Worm (Caenorhabditis elegans) whole organism, late embryonic: Measurements from ENCODE around the gene F23B12.7.

Experiments used
- C08G9.2 ChIP-seq: sonication (generic microtip); optimal IDR thresholded peaks from 2 replicates; lab custom pipeline; 2016; ENCODE audit warnings: mild to moderate bottlenecking, missing genetic modification characterization, moderate library complexity, missing compliant biosample characterization
- C38D4.7 ChIP-seq: fragments of 200-800 bp; sonication (Bioruptor generic); optimal IDR thresholded peaks from 2 replicates; lab custom pipeline; 2018; ENCODE audit warnings: mild to moderate bottlenecking, missing genetic modification characterization, moderate library complexity, missing compliant biosample characterization
- F13H6.1 ChIP-seq: sonication (generic microtip); optimal IDR thresholded peaks from 2 replicates; lab custom pipeline; 2016; ENCODE audit warnings: missing genetic modification characterization, missing compliant biosample characterization
- K02D7.2 ChIP-seq: sonication (generic microtip); optimal IDR thresholded peaks from 2 replicates; lab custom pipeline; 2017; ENCODE audit warnings: mild to moderate bottlenecking, missing genetic modification characterization, missing compliant biosample characterization
- ceh-18 ChIP-seq: sonication (generic microtip); optimal IDR thresholded peaks from 2 replicates; lab custom pipeline; 2016; ENCODE audit warnings: missing genetic modification characterization, missing compliant biosample characterization
- ceh-19 ChIP-seq: fragments of 200-800 bp; sonication (Bioruptor generic); optimal IDR thresholded peaks from 2 replicates; lab custom pipeline; 2018; ENCODE audit warnings: mild to moderate bottlenecking, missing genetic modification characterization, missing compliant biosample characterization
- ceh-30 ChIP-seq: fragments of 150-350 bp; optimal IDR thresholded peaks from 2 replicates; lab custom pipeline; 2014; ENCODE audit warnings: missing biosample characterization, missing genetic modification characterization
- ceh-31 ChIP-seq: sonication (generic microtip); optimal IDR thresholded peaks from 2 replicates; lab custom pipeline; 2016; ENCODE audit warnings: missing genetic modification characterization, missing compliant biosample characterization
- che-1 ChIP-seq: sonication (generic microtip); optimal IDR thresholded peaks from 2 replicates; lab custom pipeline; 2016; ENCODE audit warnings: mild to moderate bottlenecking, missing genetic modification characterization, missing compliant biosample characterization
- elt-4 ChIP-seq: sonication (generic microtip); optimal IDR thresholded peaks from 2 replicates; lab custom pipeline; 2016; ENCODE audit warnings: missing genetic modification characterization, missing compliant biosample characterization
- fax-1 ChIP-seq: sonication (generic microtip); optimal IDR thresholded peaks from 2 replicates; lab custom pipeline; 2016; ENCODE audit warnings: missing genotype, missing genetic modification characterization, missing compliant biosample characterization
- gmeb-2 ChIP-seq: sonication (generic microtip); optimal IDR thresholded peaks from 2 replicates; lab custom pipeline; 2016; ENCODE audit warnings: missing genetic modification characterization, inconsistent platforms, missing compliant biosample characterization
- hlh-13 ChIP-seq: fragments of 200-800 bp; sonication (Bioruptor generic); optimal IDR thresholded peaks from 2 replicates; lab custom pipeline; 2018; ENCODE audit warnings: mild to moderate bottlenecking, missing genetic modification characterization, missing compliant biosample characterization
- hlh-15 ChIP-seq: sonication (generic microtip); optimal IDR thresholded peaks from 2 replicates; lab custom pipeline; 2016; ENCODE audit warnings: missing genetic modification characterization, missing compliant biosample characterization
- hlh-30 ChIP-seq: sonication (generic microtip); optimal IDR thresholded peaks from 2 replicates; lab custom pipeline; 2017; ENCODE audit warnings: antibody characterized with exemption, missing genetic modification characterization, missing compliant biosample characterization; ENCODE audit not compliant: insufficient read depth
- hlh-6 ChIP-seq: sonication (generic microtip); optimal IDR thresholded peaks from 2 replicates; lab custom pipeline; 2016; ENCODE audit warnings: missing genotype, missing genetic modification characterization, missing compliant biosample characterization
- hlh-8 ChIP-seq: sonication (generic microtip); optimal IDR thresholded peaks from 2 replicates; lab custom pipeline; 2016; ENCODE audit warnings: missing genotype, missing genetic modification characterization, missing compliant biosample characterization
- lin-11 ChIP-seq: fragments of 200-800 bp; sonication (Bioruptor generic); optimal IDR thresholded peaks from 2 replicates; lab custom pipeline; 2018; ENCODE audit warnings: mild to moderate bottlenecking, missing genetic modification characterization, missing compliant biosample characterization
- mec-3 ChIP-seq: sonication (generic microtip); optimal IDR thresholded peaks from 2 replicates; lab custom pipeline; 2016; ENCODE audit warnings: borderline replicate concordance, missing genetic modification characterization, missing compliant biosample characterization
- nfya-1 ChIP-seq: sonication (generic microtip); optimal IDR thresholded peaks from 2 replicates; lab custom pipeline; 2017; ENCODE audit warnings: missing genetic modification characterization, mild to moderate bottlenecking, missing compliant biosample characterization, antibody characterized with exemption, moderate library complexity
- nhr-11 ChIP-seq: fragments of 150-350 bp; optimal IDR thresholded peaks from 2 replicates; lab custom pipeline; 2014; ENCODE audit warnings: missing biosample characterization, missing genetic modification characterization
- nhr-232 ChIP-seq: sonication (generic microtip); optimal IDR thresholded peaks from 2 replicates; lab custom pipeline; 2016; ENCODE audit warnings: missing genetic modification characterization, missing compliant biosample characterization
- npax-4 ChIP-seq: sonication (generic microtip); optimal IDR thresholded peaks from 2 replicates; lab custom pipeline; 2016; ENCODE audit warnings: missing genetic modification characterization, missing compliant biosample characterization
- pax-1 ChIP-seq: fragments of 150-350 bp; optimal IDR thresholded peaks from 2 replicates; lab custom pipeline; 2014; ENCODE audit warnings: missing biosample characterization, missing genetic modification characterization
- pha-2 ChIP-seq: sonication (generic microtip); optimal IDR thresholded peaks from 2 replicates; lab custom pipeline; 2017; ENCODE audit warnings: mild to moderate bottlenecking, missing genetic modification characterization, missing compliant biosample characterization
- pha-4 ChIP-seq: fragments of 150-350 bp; optimal IDR thresholded peaks from 2 replicates; lab custom pipeline; 2018; ENCODE audit warnings: missing biosample characterization, missing genetic modification reagents, missing genetic modification characterization
- rnt-1 ChIP-seq: sonication (generic microtip); optimal IDR thresholded peaks from 2 replicates; lab custom pipeline; 2016; ENCODE audit warnings: missing genetic modification characterization, missing compliant biosample characterization
- sdc-2 ChIP-seq: sonication (generic microtip); optimal IDR thresholded peaks from 2 replicates; lab custom pipeline; 2016; ENCODE audit warnings: missing genotype, missing genetic modification characterization, missing compliant biosample characterization
- sox-4 ChIP-seq: sonication (generic microtip); optimal IDR thresholded peaks from 2 replicates; lab custom pipeline; 2017; ENCODE audit warnings: mild to moderate bottlenecking, missing genetic modification characterization, inconsistent platforms, missing compliant biosample characterization
- syd-9 ChIP-seq: sonication (generic microtip); optimal IDR thresholded peaks from 2 replicates; lab custom pipeline; 2016; ENCODE audit warnings: mild to moderate bottlenecking, missing genetic modification characterization, moderate library complexity, missing compliant biosample characterization
- tbx-2 ChIP-seq: sonication (generic microtip); optimal IDR thresholded peaks from 2 replicates; lab custom pipeline; 2016; ENCODE audit warnings: missing genetic modification characterization, missing compliant biosample characterization
- ttx-3 ChIP-seq: sonication (generic microtip); optimal IDR thresholded peaks from 2 replicates; lab custom pipeline; 2016; ENCODE audit warnings: missing genetic modification reagents, missing genetic modification characterization, missing compliant biosample characterization
- unc-3 ChIP-seq, 2 experiments: fragments of 200-800 bp in 1 of 2; sonication (Bioruptor generic) in 1 of 2; sonication (generic microtip) in 1 of 2; conservative IDR thresholded peaks in 1 of 2; optimal IDR thresholded peaks in 1 of 2; 2 replicates each; pipeline versions ENCODE4 v1.3.6 to Lab custom; 2016 to 2022; ENCODE audit warnings: missing compliant biosample characterization in 2 of 2, missing genetic modification characterization in 2 of 2, missing genetic modification reagents in 1 of 2
- unc-42 ChIP-seq: sonication (generic microtip); optimal IDR thresholded peaks from 2 replicates; lab custom pipeline; 2016; ENCODE audit warnings: missing genotype, missing genetic modification characterization, missing compliant biosample characterization
- zip-5 ChIP-seq: sonication (generic microtip); optimal IDR thresholded peaks from 2 replicates; lab custom pipeline; 2016; ENCODE audit warnings: missing genetic modification characterization, missing compliant biosample characterization
- ztf-16 ChIP-seq: sonication (generic microtip); optimal IDR thresholded peaks from 2 replicates; lab custom pipeline; 2017; ENCODE audit warnings: missing genetic modification characterization, missing compliant biosample characterization

Gene F23B12.7

ce11 chrV:14414032-14414431, 35.5 kb upstream of the F23B12.7 start:
- TF ChIP-seq che-1 (tag; lab: Kevin White, UChicago) (no peak), pha-4 (tag; lab: Kevin White, UChicago) (no peak), hlh-30 (no peak), nhr-232 (tag; lab: Kevin White, UChicago) (no peak), rnt-1 (no peak), pha-2 (no peak), F13H6.1 (tag; lab: Kevin White, UChicago) (no peak), zip-5 (no peak), K02D7.2 (tag; lab: Kevin White, UChicago) (no peak), tbx-2 (tag; lab: Kevin White, UChicago) (no peak), ceh-18 (tag; lab: Kevin White, UChicago) (no peak), pax-1 (no peak), elt-4 (tag; lab: Kevin White, UChicago) (no peak), ttx-3 (tag; lab: Kevin White, UChicago) (no peak), mec-3 (tag; lab: Kevin White, UChicago) (no peak), unc-3 (GFP tag; conservative IDR thresholded peaks at IDR 0.05; lab: Robert Waterston, UW) (no peak), unc-3 (tag; optimal IDR thresholded peaks at IDR 0.05; lab: Kevin White, UChicago) (no peak), C38D4.7 (GFP tag; lab: Kevin White, UChicago) (no peak)
- TF ChIP-seq, all 69 proteins: peak for 0

- TF ChIP-seq C38D4.7 (GFP tag; lab: Kevin White, UChicago), result no peak
- no peak for TF ChIP-seq lin-11
- TF ChIP-seq nfya-1 (tag; lab: Kevin White, UChicago), result peak; percentile 2
- TF ChIP-seq pha-4 (tag; lab: Kevin White, UChicago), result no peak
- no peak for TF ChIP-seq sox-4 (tag; lab: Kevin White, UChicago)
- peak; percentile 97 for TF ChIP-seq hlh-30
- TF ChIP-seq C08G9.2 (tag; lab: Kevin White, UChicago), result no peak
- TF ChIP-seq unc-42 (tag; lab: Kevin White, UChicago), result peak; percentile 17
- no peak for TF ChIP-seq hlh-13
- TF ChIP-seq ceh-30 (tag; lab: Kevin White, UChicago), result peak; percentile 4
- TF ChIP-seq syd-9 (tag; lab: Kevin White, UChicago), result no peak
- peak; percentile 6 for TF ChIP-seq ceh-31 (tag; lab: Kevin White, UChicago)
- TF ChIP-seq sdc-2, result no peak
- TF ChIP-seq, all 69 proteins: peak for 5
Observed at ce11 chrV:14414964-14415564, 34.4 kb upstream of the F23B12.7 start, which contains the start of the genes nxf-1 and C15H11.11. TSS of gene nxf-1 (minus strand) at chrV:14415014. TSS of gene C15H11.11 (plus strand) at chrV:14415499.

ce11 chrV:14417735-14418134, 31.8 kb upstream of the F23B12.7 start, which contains the start of the genes nxf-2 and set-31:
TSS of gene nxf-2 (minus strand) at chrV:14417835.
TSS of gene set-31 (plus strand) at chrV:14417903.
- TF ChIP-seq nhr-11 (tag; lab: Kevin White, UChicago), result no peak
- TF ChIP-seq ztf-16, result no peak
- TF ChIP-seq hlh-8, result no peak
- TF ChIP-seq gmeb-2, result no peak
- TF ChIP-seq fax-1 (tag; lab: Kevin White, UChicago), result no peak
- no peak for TF ChIP-seq ceh-19

ce11 chrV:14419855-14420254, 29.6 kb upstream of the F23B12.7 start:
- TF ChIP-seq sox-4 (tag; lab: Kevin White, UChicago), result no peak
- TF ChIP-seq fax-1 (tag; lab: Kevin White, UChicago), result no peak
- TF ChIP-seq sdc-2, result no peak
- no peak for TF ChIP-seq npax-4 (tag; lab: Kevin White, UChicago)
- TF ChIP-seq nhr-11 (tag; lab: Kevin White, UChicago), result no peak
- TF ChIP-seq K02D7.2 (tag; lab: Kevin White, UChicago), result no peak
- TF ChIP-seq ttx-3 (tag; lab: Kevin White, UChicago), result no peak
- TF ChIP-seq F13H6.1 (tag; lab: Kevin White, UChicago), result no peak
- TF ChIP-seq unc-3 (GFP tag; conservative IDR thresholded peaks at IDR 0.05; lab: Robert Waterston, UW), result no peak
- no peak for TF ChIP-seq unc-3 (tag; optimal IDR thresholded peaks at IDR 0.05; lab: Kevin White, UChicago)
- no peak for TF ChIP-seq lin-11
- no peak for TF ChIP-seq hlh-15 (tag; lab: Kevin White, UChicago)
- no peak for TF ChIP-seq zip-5
- no peak for TF ChIP-seq C08G9.2 (tag; lab: Kevin White, UChicago)
- no peak for TF ChIP-seq pax-1
- TF ChIP-seq hlh-6 (tag; lab: Kevin White, UChicago), result no peak
- TF ChIP-seq, all 69 proteins: peak for 0
